Worm (Caenorhabditis elegans) whole organism, mixed stage, embryonic: Measurements from ENCODE around the gene Y57A10C.1.

Experiments used
- lsy-2 ChIP-seq: fragments of 150-350 bp; optimal IDR thresholded peaks from 2 replicates; lab custom pipeline; 2014; ENCODE audit warnings: missing biosample characterization, missing genetic modification characterization
- nhr-237 ChIP-seq: fragments of 150-350 bp; optimal IDR thresholded peaks from 2 replicates; lab custom pipeline; 2014; ENCODE audit warnings: missing biosample characterization, missing genetic modification characterization
- snpc-4 ChIP-seq: fragments of 150-350 bp; optimal IDR thresholded peaks from 2 replicates; lab custom pipeline; 2014; ENCODE audit warnings: missing biosample characterization, missing genetic modification characterization

ce11 chrII:12401791-12402190, 10.5 kb downstream of the Y57A10C.1 start, which contains the start of gene sre-29:
- no peak for TF ChIP-seq lsy-2 (tag; lab: Kevin White, UChicago)
- TF ChIP-seq snpc-4, result no peak
- no peak for TF ChIP-seq nhr-237 (tag; lab: Kevin White, UChicago)
